Fruit fly (Drosophila melanogaster): ENCODE results near the gene Nrx-1.
A peak's percentile ranks its signal among the peaks of the same experiment; 100 is the strongest.

Nrx-1 gene

dm6 chr3R:22447874-22448254 lies 20.4 kb upstream of the Nrx-1 start, which contains the start of gene CG34376 (continued):
- TF ChIP-seq CG7556 (GFP tag; optimal IDR thresholded peaks at IDR 0.05) = no peak
- peak; percentile 27 for TF ChIP-seq salm (tag; optimal IDR thresholded peaks at IDR 0.05)
- TF ChIP-seq CG12391 (tag; optimal IDR thresholded peaks at IDR 0.05) = peak; percentile 69
- no peak for TF ChIP-seq CG17612 (GFP tag; IDR thresholded peaks at IDR 0.05)
- peak; percentile 26 for TF ChIP-seq Deaf1 (tag; optimal IDR thresholded peaks at IDR 0.05)
- TF ChIP-seq aop (GFP tag; IDR thresholded peaks at IDR 0.05) = peak; percentile 64; the same call in 1 of the 2 replicates
- peak; percentile 13 for TF ChIP-seq CG17385 (GFP tag; optimal IDR thresholded peaks at IDR 0.05)
- no peak for TF ChIP-seq CG1792 (GFP tag; optimal IDR thresholded peaks at IDR 0.05)
- peak; percentile 66 for TF ChIP-seq CG10267 (tag; optimal IDR thresholded peaks at IDR 0.05)
- TF ChIP-seq CG8388 (GFP tag; optimal IDR thresholded peaks at IDR 0.05) = no peak
- peak; percentile 72 for TF ChIP-seq ash1 (GFP tag; optimal IDR thresholded peaks at IDR 0.05)
- TF ChIP-seq pzg (GFP tag; optimal IDR thresholded peaks at IDR 0.05) = peak; percentile 68
- 0 out of 2 replicates have a peak, but pooled peaks have one; percentile 15 for TF ChIP-seq CG6689 (GFP tag; IDR thresholded peaks at IDR 0.05)
- no peak for TF ChIP-seq Mrtf (GFP tag; IDR thresholded peaks at IDR 0.05)
- TF ChIP-seq Sin3A (optimal IDR thresholded peaks at IDR 0.05) = peak; percentile 32
- no peak for TF ChIP-seq E2f1 (GFP tag; IDR thresholded peaks at IDR 0.05)
- TF ChIP-seq toy (GFP tag; IDR thresholded peaks at IDR 0.05) = no peak
- TF ChIP-seq ATbp (GFP tag; optimal IDR thresholded peaks at IDR 0.05) = peak; percentile 25
- peak; percentile 34 for TF ChIP-seq nerfin-1 (tag; optimal IDR thresholded peaks at IDR 0.05)
- no peak for TF ChIP-seq CG18476 (GFP tag; optimal IDR thresholded peaks at IDR 0.05)
- no peak for TF ChIP-seq tll (GFP tag; optimal IDR thresholded peaks at IDR 0.05)
- TF ChIP-seq tgo (GFP tag; IDR thresholded peaks at IDR 0.05) = peak; percentile 17; the same call in 2 of the 3 replicates
- peak; percentile 4 for TF ChIP-seq CG13296 (GFP tag; optimal IDR thresholded peaks at IDR 0.05)
- TF ChIP-seq CG12744 (GFP tag; optimal IDR thresholded peaks at IDR 0.05) = no peak
- peak; percentile 65 for TF ChIP-seq Dp (GFP tag; optimal IDR thresholded peaks at IDR 0.05)
- no peak for TF ChIP-seq Ssrp (tag; optimal IDR thresholded peaks at IDR 0.05)
- no peak for TF ChIP-seq CG10959 (GFP tag; IDR thresholded peaks at IDR 0.05)
- no peak for TF ChIP-seq emc (GFP tag; optimal IDR thresholded peaks at IDR 0.05)
- peak; percentile 1 for TF ChIP-seq CG1647 (GFP tag; optimal IDR thresholded peaks at IDR 0.05)
- no peak for TF ChIP-seq pnt (GFP tag; optimal IDR thresholded peaks at IDR 0.05)
- no peak for TF ChIP-seq CG4360 (GFP tag; IDR thresholded peaks at IDR 0.05)
- no peak for TF ChIP-seq fd3F (GFP tag; optimal IDR thresholded peaks at IDR 0.05)
- peak; percentile 65 for TF ChIP-seq Jarid2 (GFP tag; optimal IDR thresholded peaks at IDR 0.05)
- peak; percentile 49 for TF ChIP-seq phol (tag; optimal IDR thresholded peaks at IDR 0.05)
- TF ChIP-seq ems (GFP tag; optimal IDR thresholded peaks at IDR 0.05) = no peak
- no peak for TF ChIP-seq bab2 (GFP tag; optimal IDR thresholded peaks at IDR 0.05)
- TF ChIP-seq CG12219 (GFP tag; optimal IDR thresholded peaks at IDR 0.05) = peak; percentile 9
- TF ChIP-seq CG12942 (GFP tag; optimal IDR thresholded peaks at IDR 0.05) = peak; percentile 9
- peak; percentile 62 for TF ChIP-seq Rfx (GFP tag; IDR thresholded peaks at IDR 0.05)
- no peak for TF ChIP-seq Doc2 (GFP tag; IDR thresholded peaks at IDR 0.05)
- TF ChIP-seq Usf (GFP tag; optimal IDR thresholded peaks at IDR 0.05) = no peak
- peak; percentile 32 for TF ChIP-seq MTF-1 (GFP tag; optimal IDR thresholded peaks at IDR 0.05; ENCODE audit: borderline replicate concordance)
- TF ChIP-seq CG6175 (GFP tag; IDR thresholded peaks at IDR 0.05) = no peak
- TF ChIP-seq CG18262 (tag; optimal IDR thresholded peaks at IDR 0.05) = peak; percentile 29
- peak; percentile 64 for TF ChIP-seq stwl (tag; optimal IDR thresholded peaks at IDR 0.05)
- TF ChIP-seq CG4424 (GFP tag; optimal IDR thresholded peaks at IDR 0.05) = no peak
- no peak for TF ChIP-seq CG3726 (GFP tag; IDR thresholded peaks at IDR 0.05)
- no peak for TF ChIP-seq pita (GFP tag; optimal IDR thresholded peaks at IDR 0.05)
- no peak for TF ChIP-seq yki (optimal IDR thresholded peaks at IDR 0.05)
- no peak for TF ChIP-seq CG12155 (GFP tag; optimal IDR thresholded peaks at IDR 0.05)
- TF ChIP-seq Tbp (GFP tag; optimal IDR thresholded peaks at IDR 0.05) = no peak
- TF ChIP-seq Sry-δ (GFP tag; optimal IDR thresholded peaks at IDR 0.05) = peak; percentile 30

All from whole organism, embryonic.